Fruit fly (Drosophila melanogaster): ENCODE results near the gene mRpL36.
A peak's percentile ranks its signal among the peaks of the same experiment; 100 is the strongest.

mRpL36 gene

DNA sequence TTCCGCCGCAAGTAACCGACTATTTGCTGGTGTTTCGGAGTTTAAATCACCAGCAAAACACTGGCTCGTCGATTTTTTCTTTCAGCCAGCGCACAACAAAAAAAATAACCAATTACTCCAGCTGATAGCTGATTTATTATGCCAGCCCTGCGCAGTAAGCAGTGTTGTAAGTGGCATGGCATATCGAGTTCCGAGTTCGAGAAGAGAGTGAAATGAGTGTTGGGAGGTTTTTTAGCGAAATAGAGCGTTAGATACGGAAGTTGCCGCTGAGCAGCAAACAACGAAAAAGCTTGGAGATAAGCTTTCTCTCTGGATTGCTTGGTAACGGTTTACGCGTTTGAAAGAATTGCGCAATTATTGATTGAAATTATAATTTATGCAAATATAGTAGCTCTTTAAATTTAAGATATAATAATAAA, 33.3 kb downstream of the mRpL36 start, which contains the start of gene CG7565 (continued):
- TF ChIP-seq corto (GFP tag; optimal IDR thresholded peaks at IDR 0.05) (peak; percentile 19), hkb (optimal IDR thresholded peaks at IDR 0.05) (no peak), hkb (GFP tag; IDR thresholded peaks at IDR 0.05) (peak; percentile 30; the same call in 1 of the 2 replicates), CG1024 (GFP tag; IDR thresholded peaks at IDR 0.05) (no peak), D19A (tag; optimal IDR thresholded peaks at IDR 0.05) (peak; percentile 22), CG9932 (GFP tag; IDR thresholded peaks at IDR 0.05) (peak; percentile 56), odd (GFP tag; optimal IDR thresholded peaks at IDR 0.05) (peak; percentile 52), shn (GFP tag; optimal IDR thresholded peaks at IDR 0.05) (no peak), gcm (GFP tag; optimal IDR thresholded peaks at IDR 0.05) (no peak), Fer2 (tag; optimal IDR thresholded peaks at IDR 0.05) (no peak), BEAF-32 (GFP tag; optimal IDR thresholded peaks at IDR 0.05) (peak; percentile 55), CG9876 (GFP tag; optimal IDR thresholded peaks at IDR 0.05) (no peak), CG15269 (tag; optimal IDR thresholded peaks at IDR 0.05) (peak; percentile 22), CG12155 (GFP tag; optimal IDR thresholded peaks at IDR 0.05) (peak; percentile 55), CG7987 (GFP tag; optimal IDR thresholded peaks at IDR 0.05) (peak; percentile 63), Vsx1 (GFP tag; optimal IDR thresholded peaks at IDR 0.05) (peak; percentile 40), Trl (optimal IDR thresholded peaks at IDR 0.05) (peak; percentile 67 to 71), Trl (GFP tag; optimal IDR thresholded peaks at IDR 0.05) (peak; percentile 85), CG12769 (tag; optimal IDR thresholded peaks at IDR 0.05) (peak; percentile 88), B-H2 (GFP tag; optimal IDR thresholded peaks at IDR 0.05) (peak; percentile 84), CG12299 (tag; optimal IDR thresholded peaks at IDR 0.05) (peak; percentile 12), CG17829 (tag; optimal IDR thresholded peaks at IDR 0.05) (peak; percentile 42), PHDP (tag; optimal IDR thresholded peaks at IDR 0.05) (peak; percentile 30), gem (tag; optimal IDR thresholded peaks at IDR 0.05) (peak; percentile 5), ftz-f1 (GFP tag; optimal IDR thresholded peaks at IDR 0.05) (peak; percentile 17), CG11560 (tag; IDR thresholded peaks at IDR 0.05) (no peak), Pdp1 (GFP tag; optimal IDR thresholded peaks at IDR 0.05) (peak in 1 of 2 experiments; percentile 88), wdn (GFP tag; IDR thresholded peaks at IDR 0.05) (0 out of 2 replicates have a peak, but pooled peaks have one; percentile 15), Blimp-1 (GFP tag; optimal IDR thresholded peaks at IDR 0.05) (no peak), Hr39 (optimal IDR thresholded peaks at IDR 0.05) (no peak), CG12744 (GFP tag; optimal IDR thresholded peaks at IDR 0.05) (peak; percentile 37), Doc3 (GFP tag; IDR thresholded peaks at IDR 0.05; ENCODE audit: partially characterized antibody) (peak; percentile 60; the same call in 1 of the 3 replicates), CG4820 (GFP tag; optimal IDR thresholded peaks at IDR 0.05) (no peak), CG18476 (GFP tag; optimal IDR thresholded peaks at IDR 0.05) (peak; percentile 3), Chrac-16 (GFP tag; optimal IDR thresholded peaks at IDR 0.05) (no peak), CG16813 (GFP tag; IDR thresholded peaks at IDR 0.05; ENCODE audit: partially characterized antibody) (0 out of 3 replicates have a peak, but pooled peaks have one; percentile 13), CG2202 (tag; optimal IDR thresholded peaks at IDR 0.05) (no peak), Hmr (GFP tag; optimal IDR thresholded peaks at IDR 0.05) (peak; percentile 67), CG8924 (tag; optimal IDR thresholded peaks at IDR 0.05) (peak; percentile 5), ATbp (GFP tag; optimal IDR thresholded peaks at IDR 0.05) (no peak), NFAT (GFP tag; IDR thresholded peaks at IDR 0.05) (peak; percentile 26; the same call in 1 of the 2 replicates), CG17186 (GFP tag; optimal IDR thresholded peaks at IDR 0.05) (peak; percentile 77), CG13894 (tag; optimal IDR thresholded peaks at IDR 0.05) (peak; percentile 30), Ada2b (GFP tag; IDR thresholded peaks at IDR 0.05) (no peak), bab2 (GFP tag; optimal IDR thresholded peaks at IDR 0.05) (peak; percentile 21), trem (tag; optimal IDR thresholded peaks at IDR 0.05) (peak; percentile 20), Atf-2 (GFP tag; optimal IDR thresholded peaks at IDR 0.05) (no peak), CG1832 (GFP tag; optimal IDR thresholded peaks at IDR 0.05) (no peak), tll (GFP tag; optimal IDR thresholded peaks at IDR 0.05) (peak in 1 of 2 experiments; percentile 17), HLH4C (GFP tag; IDR thresholded peaks at IDR 0.05; ENCODE audit: partially characterized antibody) (no peak)

All from whole organism, embryonic.